ENCODE assay signal across 2 worm cellular contexts in genomic region chrX:11109200-11109599, ce11.
TF ChIP-seq lines count a peak whose summit lies in the region.

TSS of gene grd-1 (plus strand) at chrX:11109440.

TF ChIP-seq in whole organism, L1 larva, 84 proteins besides CTCF, POLR2A, EP300 and RAD21:
- TF ChIP-seq blmp-1 (tag; optimal IDR thresholded peaks at IDR 0.05; lab: Kevin White, UChicago) (peak; percentile 89), lin-14 (GFP tag; optimal IDR thresholded peaks at IDR 0.05; lab: Kevin White, UChicago) (no peak)
TF ChIP-seq in whole organism, L1 larva: peak in this region for 1.

TF ChIP-seq in whole organism, L4 larva, 104 proteins besides CTCF, POLR2A, EP300 and RAD21:
- TF ChIP-seq snpc-1.2 (GFP tag; IDR thresholded peaks at IDR 0.05; lab: Robert Waterston, UW) (no peak), daf-8 (GFP tag; IDR thresholded peaks at IDR 0.05; lab: Robert Waterston, UW) (no peak), ctbp-1 (GFP tag; IDR thresholded peaks at IDR 0.05; lab: Robert Waterston, UW) (no peak), F44E2.7 (GFP tag; IDR thresholded peaks at IDR 0.05; lab: Robert Waterston, UW) (no peak), unc-62 (GFP tag; optimal IDR thresholded peaks at IDR 0.05 in 1 of 2; lab: Kevin White, UChicago) (peak in 1 of 2 experiments; percentile 73), unc-62 (tag; optimal IDR thresholded peaks at IDR 0.05; lab: Kevin White, UChicago) (no peak), madf-9 (GFP tag; conservative IDR thresholded peaks at IDR 0.05; lab: Robert Waterston, UW) (no peak), nhr-28 (tag; optimal IDR thresholded peaks at IDR 0.05; lab: Kevin White, UChicago) (peak; percentile 14)

Comparison
In these comparisons a context has a peak if more than half of its experiments do, and no peak if none do; other contexts are left out.
1. Of the 29 proteins assayed by ChIP-seq in both whole organism, L4 larva and whole organism, L1 larva: peak only in whole organism, L4 larva: nhr-28; only in whole organism, L1 larva: none; in both: none; in neither: 27; mixed calls (peak in some experiments, not most) for 1.